Worm (Caenorhabditis elegans) whole organism, early embryonic: ENCODE results near the gene egl-46.

ENCODE experiments used
- B0310.2 ChIP-seq: sonication (generic microtip); optimal IDR thresholded peaks from 2 replicates; lab custom pipeline; 2016; ENCODE audit warnings: mild to moderate bottlenecking, missing genetic modification characterization, missing compliant biosample characterization
- F13C5.2 ChIP-seq: sonication (generic microtip); optimal IDR thresholded peaks from 2 replicates; lab custom pipeline; 2017; ENCODE audit warnings: mild to moderate bottlenecking, missing genetic modification characterization, inconsistent platforms, missing compliant biosample characterization
- aly-1 ChIP-seq: sonication (generic microtip); optimal IDR thresholded peaks from 2 replicates; lab custom pipeline; 2016; ENCODE audit warnings: missing genetic modification characterization, missing compliant biosample characterization
- ama-1 ChIP-seq: fragments of 150-350 bp; optimal IDR thresholded peaks from 2 replicates; lab custom pipeline; 2014
- ceh-13 ChIP-seq: fragments of 200-800 bp; sonication (Bioruptor generic); optimal IDR thresholded peaks from 2 replicates; lab custom pipeline; 2018; ENCODE audit warnings: mild to moderate bottlenecking, missing genetic modification characterization, missing compliant biosample characterization
- ceh-36 ChIP-seq: sonication (generic microtip); optimal IDR thresholded peaks from 2 replicates; lab custom pipeline; 2016; ENCODE audit warnings: missing genetic modification characterization, inconsistent platforms, missing compliant biosample characterization
- ets-7 ChIP-seq: sonication (generic microtip); optimal IDR thresholded peaks from 2 replicates; lab custom pipeline; 2016; ENCODE audit warnings: missing genotype, missing genetic modification characterization, missing compliant biosample characterization
- flt-1 ChIP-seq: fragments of 200-800 bp; sonication (Bioruptor generic); IDR thresholded peaks from 2 replicates; pipeline ENCODE4 v1.3.6; 2022; ENCODE audit warnings: missing genetic modification characterization, missing compliant biosample characterization
- hmbx-1 ChIP-seq: sonication (generic microtip); optimal IDR thresholded peaks from 2 replicates; lab custom pipeline; 2016; ENCODE audit warnings: mild to moderate bottlenecking, missing genetic modification characterization, missing compliant biosample characterization
- hmg-4 ChIP-seq: fragments of 200-800 bp; sonication (Bioruptor generic); optimal IDR thresholded peaks from 2 replicates; lab custom pipeline; 2018; ENCODE audit warnings: mild to moderate bottlenecking, missing genetic modification characterization, missing compliant biosample characterization
- hnd-1 ChIP-seq: sonication (generic microtip); optimal IDR thresholded peaks from 2 replicates; lab custom pipeline; 2016; ENCODE audit warnings: missing genetic modification characterization, missing compliant biosample characterization
- pes-1 ChIP-seq: fragments of 200-800 bp; sonication (Bioruptor generic); IDR thresholded peaks from 2 replicates; pipeline ENCODE4 v1.3.6; 2022; ENCODE audit warnings: missing genetic modification reagents, missing genetic modification characterization, missing compliant biosample characterization
- scrt-1 ChIP-seq: fragments of 200-800 bp; sonication (Bioruptor generic); IDR thresholded peaks from 2 replicates; pipeline ENCODE4 v1.3.6; 2022; ENCODE audit warnings: missing genetic modification characterization, missing compliant biosample characterization
- sea-1 ChIP-seq: fragments of 200-800 bp; sonication (Bioruptor generic); conservative IDR thresholded peaks from 2 replicates; pipeline ENCODE4 v1.3.6; 2022; ENCODE audit warnings: missing genetic modification characterization, missing compliant biosample characterization
- tbx-11 ChIP-seq: fragments of 200-800 bp; sonication (Bioruptor generic); IDR thresholded peaks from 2 replicates; pipeline ENCODE4 v1.3.6; 2022; ENCODE audit warnings: missing genetic modification characterization, missing compliant biosample characterization
- tbx-37 ChIP-seq: fragments of 200-800 bp; sonication (Bioruptor generic); conservative IDR thresholded peaks from 2 replicates; pipeline ENCODE4 v1.3.6; 2022; ENCODE audit warnings: missing genetic modification reagents, missing genetic modification characterization, missing compliant biosample characterization
- tra-4 ChIP-seq: sonication (generic microtip); optimal IDR thresholded peaks from 2 replicates; lab custom pipeline; 2017; ENCODE audit warnings: missing genetic modification characterization, missing compliant biosample characterization

egl-46 gene

DNA sequence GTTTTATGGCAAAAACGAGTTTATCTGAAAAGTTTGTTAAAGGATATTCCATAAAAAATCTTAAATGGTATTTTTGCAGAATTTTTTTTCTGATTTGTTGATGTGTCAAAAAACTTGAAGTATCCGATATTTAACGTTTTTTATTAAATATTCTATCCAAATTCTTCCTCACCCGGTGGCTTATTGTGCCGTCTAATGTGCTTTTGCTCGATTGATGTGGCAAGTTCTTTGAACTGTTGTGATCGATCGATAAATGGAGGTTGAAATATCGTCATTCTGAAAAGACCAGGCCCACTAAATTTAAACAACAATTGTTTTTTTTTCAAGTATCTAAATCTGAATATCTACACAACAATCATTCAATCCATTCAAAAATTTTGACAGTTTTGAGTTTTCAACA is 26.2 kb downstream of the egl-46 start, which contains the start of gene syx-18:
Gene syx-18, minus strand, starts transcription at position 276 of the 400 bp plus-strand sequence.
- TF ChIP-seq pes-1 (no peak), tra-4 (tag; lab: Kevin White, UChicago) (no peak), hmbx-1 (tag; lab: Kevin White, UChicago) (no peak), ceh-13 (GFP tag; lab: Kevin White, UChicago) (no peak), ama-1 (lab: Kevin White, UChicago) (no peak), tbx-37 (no peak), aly-1 (no peak), tbx-11 (GFP tag; lab: Robert Waterston, UW) (no peak), sea-1 (GFP tag; lab: Robert Waterston, UW) (no peak), F13C5.2 (no peak), ceh-36 (tag; lab: Kevin White, UChicago) (no peak), ets-7 (tag; lab: Kevin White, UChicago) (no peak), scrt-1 (GFP tag; lab: Robert Waterston, UW) (no peak)

DNA sequence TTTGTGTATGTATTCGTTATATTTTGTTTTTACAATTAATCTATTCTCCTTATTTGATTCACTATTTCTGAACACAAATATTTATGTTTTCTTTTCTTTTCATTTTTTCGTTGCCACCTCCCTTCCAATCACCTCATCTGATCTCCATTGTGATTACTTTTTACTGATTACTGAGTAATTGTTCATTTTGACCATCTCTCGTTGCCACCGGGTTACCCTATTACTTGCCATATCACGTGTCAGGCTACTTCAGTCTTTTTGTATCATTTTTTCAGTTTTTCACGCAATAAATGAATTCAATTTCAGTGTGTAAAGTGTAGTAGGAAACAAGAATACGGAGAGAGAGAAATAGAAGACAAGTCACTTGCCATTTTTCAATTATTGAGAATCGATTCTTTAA is 29.3 kb downstream of the egl-46 start, which contains the start of gene T10H9.8:
Gene T10H9.8, plus strand, starts transcription at position 301 of the 400 bp plus-strand sequence.
- TF ChIP-seq hmg-4 (GFP tag; lab: Kevin White, UChicago), result no peak
- no peak for TF ChIP-seq aly-1
- no peak for TF ChIP-seq tbx-11 (GFP tag; lab: Robert Waterston, UW)
- TF ChIP-seq B0310.2 (tag; lab: Kevin White, UChicago), result no peak
- TF ChIP-seq flt-1 (GFP tag; lab: Robert Waterston, UW), result no peak
- no peak for TF ChIP-seq ets-7 (tag; lab: Kevin White, UChicago)
- TF ChIP-seq ceh-13 (GFP tag; lab: Kevin White, UChicago), result no peak
- no peak for TF ChIP-seq hmbx-1 (tag; lab: Kevin White, UChicago)
- TF ChIP-seq sea-1 (GFP tag; lab: Robert Waterston, UW), result no peak
- TF ChIP-seq tra-4 (tag; lab: Kevin White, UChicago), result no peak
- no peak for TF ChIP-seq hnd-1 (tag; lab: Kevin White, UChicago)
- TF ChIP-seq ceh-36 (tag; lab: Kevin White, UChicago), result no peak

DNA sequence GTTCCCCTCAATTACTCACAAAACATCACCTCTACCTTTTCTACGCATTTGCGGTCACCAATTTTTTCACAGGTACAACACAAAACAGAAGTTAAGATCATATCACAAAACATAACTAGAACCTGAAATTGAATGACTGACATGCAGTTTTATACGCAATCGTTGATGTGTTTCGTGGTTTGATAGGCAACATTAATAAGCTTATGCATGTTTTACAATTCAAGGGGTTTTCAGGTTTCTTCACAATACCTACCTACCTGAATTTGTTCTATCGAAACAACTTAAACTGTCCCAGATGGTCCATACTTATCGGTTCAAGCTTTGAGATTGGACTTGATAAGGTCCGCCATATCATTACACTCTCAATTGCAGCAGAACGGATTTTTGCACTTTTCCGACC is 30.9 kb downstream of the egl-46 start:
- TF ChIP-seq ets-7 (tag; lab: Kevin White, UChicago) (no peak), hmbx-1 (tag; lab: Kevin White, UChicago) (no peak)

DNA sequence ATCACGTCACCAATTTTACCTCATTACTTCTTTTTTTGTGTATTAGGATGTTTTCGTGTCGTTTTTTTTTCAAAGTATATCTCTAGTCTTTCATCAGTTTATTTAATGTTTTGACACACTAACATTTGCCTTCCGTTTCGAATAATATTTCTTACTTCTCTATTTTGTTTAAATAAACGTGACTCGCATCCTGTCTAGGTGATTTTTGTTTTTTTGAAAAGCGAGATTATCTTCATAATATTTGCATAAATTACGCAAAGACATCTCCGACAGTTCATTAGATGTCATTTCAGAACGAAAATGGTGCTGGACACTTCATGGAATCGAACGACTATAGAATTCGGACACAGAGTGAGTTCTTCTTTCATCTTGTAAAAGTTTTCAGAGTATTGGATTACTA is 32.1 kb downstream of the egl-46 start, which contains the start of gene T10H9.1:
Gene T10H9.1, plus strand, starts transcription at position 301 of the 400 bp plus-strand sequence.
- TF ChIP-seq hmg-4 (GFP tag; lab: Kevin White, UChicago) (no peak), aly-1 (no peak), ets-7 (tag; lab: Kevin White, UChicago) (no peak), ceh-13 (GFP tag; lab: Kevin White, UChicago) (no peak), pes-1 (no peak), hnd-1 (tag; lab: Kevin White, UChicago) (no peak), F13C5.2 (no peak), ceh-36 (tag; lab: Kevin White, UChicago) (no peak), scrt-1 (GFP tag; lab: Robert Waterston, UW) (no peak), tbx-37 (no peak), hmbx-1 (tag; lab: Kevin White, UChicago) (no peak), sea-1 (GFP tag; lab: Robert Waterston, UW) (no peak), ama-1 (lab: Kevin White, UChicago) (no peak), tra-4 (tag; lab: Kevin White, UChicago) (no peak), B0310.2 (tag; lab: Kevin White, UChicago) (no peak), tbx-11 (GFP tag; lab: Robert Waterston, UW) (no peak)

DNA sequence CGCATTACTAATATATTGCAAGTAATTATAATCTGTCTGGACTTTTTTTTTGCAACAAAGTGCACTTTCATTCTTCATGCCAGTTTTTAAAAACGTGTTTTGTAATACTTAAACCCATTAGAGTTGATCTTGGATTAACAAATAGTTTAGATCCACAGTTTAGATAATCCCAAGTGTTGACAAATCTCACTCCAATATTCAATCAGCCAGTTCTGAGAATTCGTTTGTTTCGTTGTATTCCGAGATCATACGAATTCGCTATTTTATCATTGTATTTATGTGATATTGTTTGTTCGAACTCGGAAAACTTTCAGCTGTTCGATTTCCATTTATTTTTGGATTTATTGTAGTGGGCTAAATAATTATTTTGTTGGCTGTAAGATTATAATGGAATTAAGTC is 35.6 kb downstream of the egl-46 start:
- TF ChIP-seq aly-1 (no peak), hnd-1 (tag; lab: Kevin White, UChicago) (no peak), B0310.2 (tag; lab: Kevin White, UChicago) (no peak), ama-1 (lab: Kevin White, UChicago) (no peak), ceh-13 (GFP tag; lab: Kevin White, UChicago) (no peak), sea-1 (GFP tag; lab: Robert Waterston, UW) (no peak), scrt-1 (GFP tag; lab: Robert Waterston, UW) (no peak), tbx-37 (no peak), hmg-4 (GFP tag; lab: Kevin White, UChicago) (no peak), hmbx-1 (tag; lab: Kevin White, UChicago) (no peak), flt-1 (GFP tag; lab: Robert Waterston, UW) (no peak), pes-1 (no peak), tra-4 (tag; lab: Kevin White, UChicago) (no peak), F13C5.2 (no peak), tbx-11 (GFP tag; lab: Robert Waterston, UW) (no peak), ceh-36 (tag; lab: Kevin White, UChicago) (no peak), ets-7 (tag; lab: Kevin White, UChicago) (no peak)

DNA sequence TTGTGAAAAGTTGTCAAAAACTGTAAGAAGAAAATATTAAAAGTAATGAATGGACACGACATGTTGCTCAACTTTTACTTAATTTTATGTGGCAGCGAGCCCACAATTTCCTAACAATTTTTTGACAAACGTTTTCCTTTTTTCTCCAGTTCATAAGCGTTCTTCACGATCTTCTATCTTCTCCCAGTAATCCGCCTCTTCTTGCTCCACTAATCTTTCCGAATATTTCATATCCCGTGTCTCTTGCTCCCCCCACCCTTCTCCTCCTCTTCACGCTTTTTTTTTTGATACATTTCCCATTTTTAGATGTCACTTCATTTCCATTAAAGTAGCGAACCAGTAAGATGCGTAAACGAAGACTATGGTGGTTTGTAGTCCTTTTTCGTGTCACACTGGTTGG is 48.4 kb downstream of the egl-46 start, which contains the start of gene scd-2:
Gene scd-2, plus strand, starts transcription at position 301 of the 400 bp plus-strand sequence.
- no peak for TF ChIP-seq tbx-37
- TF ChIP-seq hmbx-1 (tag; lab: Kevin White, UChicago), result no peak
- no peak for TF ChIP-seq tra-4 (tag; lab: Kevin White, UChicago)
- TF ChIP-seq scrt-1 (GFP tag; lab: Robert Waterston, UW), result no peak
- no peak for TF ChIP-seq flt-1 (GFP tag; lab: Robert Waterston, UW)
- TF ChIP-seq F13C5.2, result no peak
- TF ChIP-seq hnd-1 (tag; lab: Kevin White, UChicago), result no peak
- TF ChIP-seq ceh-13 (GFP tag; lab: Kevin White, UChicago), result no peak
- TF ChIP-seq sea-1 (GFP tag; lab: Robert Waterston, UW), result no peak
- no peak for TF ChIP-seq ets-7 (tag; lab: Kevin White, UChicago)

DNA sequence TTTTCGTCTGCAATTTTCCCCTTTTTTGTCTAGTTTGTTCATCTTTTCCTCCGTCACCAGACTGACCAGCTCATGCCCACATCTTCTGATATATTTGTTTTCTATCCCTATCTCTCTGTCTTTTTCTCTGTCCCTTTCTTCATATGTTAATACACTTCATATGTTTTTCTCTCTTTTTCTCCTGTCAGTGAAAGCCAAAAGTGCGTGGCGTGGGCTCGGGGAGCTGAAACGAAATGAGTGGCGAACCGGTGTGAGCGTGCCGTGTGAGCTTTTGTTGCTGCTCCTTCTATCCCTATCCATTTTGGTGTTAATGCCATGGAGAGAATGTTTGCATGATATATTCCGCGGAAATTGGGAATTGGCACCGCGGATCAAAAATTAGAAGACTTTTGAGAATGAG is 49.5 kb downstream of the egl-46 start:
- no peak for TF ChIP-seq flt-1 (GFP tag; lab: Robert Waterston, UW)
- no peak for TF ChIP-seq sea-1 (GFP tag; lab: Robert Waterston, UW)
- no peak for TF ChIP-seq F13C5.2
- TF ChIP-seq hmg-4 (GFP tag; lab: Kevin White, UChicago), result no peak
- TF ChIP-seq B0310.2 (tag; lab: Kevin White, UChicago), result no peak
